Fruit fly (Drosophila melanogaster): ENCODE data around the gene GstD5.

DNA sequence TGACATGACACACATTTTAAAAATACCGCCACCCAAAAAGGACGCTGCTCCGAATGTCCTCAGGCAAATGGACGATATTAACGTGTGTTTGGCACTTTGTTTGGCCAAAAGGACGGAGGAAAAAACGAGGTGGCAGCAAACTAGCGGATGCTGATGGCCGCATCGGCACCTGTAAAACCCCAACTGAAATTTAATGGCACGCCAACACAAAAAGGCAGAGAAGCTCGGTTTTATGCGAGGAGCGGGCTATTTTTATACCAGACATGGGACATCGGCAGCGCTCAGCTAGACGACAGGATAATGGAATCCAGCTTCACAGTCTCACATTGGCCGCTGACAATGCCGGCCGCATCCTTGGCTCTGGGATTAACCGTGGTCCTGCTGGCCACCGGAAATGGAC, 10.4 kb downstream of the GstD5 start, which contains the start of gene Sol1:
- TF ChIP-seq CG8478 (optimal IDR thresholded peaks at IDR 0.05) (no peak), psq (optimal IDR thresholded peaks at IDR 0.05) (no peak)

All from whole organism.